Worm (Caenorhabditis elegans): ENCODE measurements around the gene F46G11.6.

Gene F46G11.6

ce11 chrX:5801156-5801592 is 14.9 kb downstream of the F46G11.6 start (continued):
- TF ChIP-seq nhr-25 (tag; optimal IDR thresholded peaks at IDR 0.05): peak; percentile 85
- TF ChIP-seq zag-1 (tag; optimal IDR thresholded peaks at IDR 0.05): peak; percentile 72
- peak in 1 of 3 experiments; percentile 76 for TF ChIP-seq elt-3 (tag; optimal IDR thresholded peaks at IDR 0.05)
- TF ChIP-seq fkh-2 (tag; optimal IDR thresholded peaks at IDR 0.05): peak; percentile 27
- no peak for TF ChIP-seq nhr-76 (tag; optimal IDR thresholded peaks at IDR 0.05)

ce11 chrX:5802582-5802981 is 16.3 kb downstream of the F46G11.6 start:
- TF ChIP-seq nhr-43 (tag; optimal IDR thresholded peaks at IDR 0.05; ENCODE audit: poor library complexity, severe bottlenecking): no peak
- TF ChIP-seq pqm-1 (tag; optimal IDR thresholded peaks at IDR 0.05): no peak
- TF ChIP-seq jun-1 (tag; optimal IDR thresholded peaks at IDR 0.05): no peak
- TF ChIP-seq ZK546.5 (tag; optimal IDR thresholded peaks at IDR 0.05): no peak
- no peak for TF ChIP-seq ceh-82 (tag; optimal IDR thresholded peaks at IDR 0.05)
- no peak for TF ChIP-seq pha-4 (tag; optimal IDR thresholded peaks at IDR 0.05)
- TF ChIP-seq R02D3.7 (tag; optimal IDR thresholded peaks at IDR 0.05): no peak
- TF ChIP-seq fkh-2 (tag; optimal IDR thresholded peaks at IDR 0.05): no peak
- TF ChIP-seq nhr-23 (tag; optimal IDR thresholded peaks at IDR 0.05): no peak
- TF ChIP-seq tbx-2 (tag; optimal IDR thresholded peaks at IDR 0.05): no peak
- TF ChIP-seq nfya-1 (tag; optimal IDR thresholded peaks at IDR 0.05; ENCODE audit: insufficient read depth): no peak
- TF ChIP-seq nhr-25 (tag; optimal IDR thresholded peaks at IDR 0.05): no peak
- TF ChIP-seq ztf-11 (tag; optimal IDR thresholded peaks at IDR 0.05): no peak
- no peak for TF ChIP-seq nhr-77 (tag; optimal IDR thresholded peaks at IDR 0.05)
- TF ChIP-seq nhr-28 (tag; optimal IDR thresholded peaks at IDR 0.05): no peak

- no peak for TF ChIP-seq nhr-12 (tag; optimal IDR thresholded peaks at IDR 0.05)
- peak; percentile 91 for TF ChIP-seq nhr-25 (tag; optimal IDR thresholded peaks at IDR 0.05)
- TF ChIP-seq unc-62 (GFP tag; optimal IDR thresholded peaks at IDR 0.05): peak; percentile 46
- TF ChIP-seq nhr-23 (tag; optimal IDR thresholded peaks at IDR 0.05): peak; percentile 24
Observed at ce11 chrX:5803492-5803891, 17.2 kb downstream of the F46G11.6 start.

- TF ChIP-seq hmg-11 (tag; optimal IDR thresholded peaks at IDR 0.05) (no peak), fos-1 (tag; optimal IDR thresholded peaks at IDR 0.05) (no peak), ceh-9 (tag; optimal IDR thresholded peaks at IDR 0.05) (no peak), ceh-28 (tag; optimal IDR thresholded peaks at IDR 0.05) (no peak), pqm-1 (tag; optimal IDR thresholded peaks at IDR 0.05) (no peak), unc-39 (tag; optimal IDR thresholded peaks at IDR 0.05) (no peak), nhr-12 (tag; optimal IDR thresholded peaks at IDR 0.05) (no peak), ZK546.5 (tag; optimal IDR thresholded peaks at IDR 0.05) (no peak), nhr-28 (tag; optimal IDR thresholded peaks at IDR 0.05) (no peak), ztf-11 (tag; optimal IDR thresholded peaks at IDR 0.05) (no peak), egl-27 (tag; optimal IDR thresholded peaks at IDR 0.05) (no peak), nfya-1 (tag; optimal IDR thresholded peaks at IDR 0.05; ENCODE audit: insufficient read depth) (peak; percentile 2), ama-1 (optimal IDR thresholded peaks at IDR 0.05) (no peak), pha-4 (tag; optimal IDR thresholded peaks at IDR 0.05) (peak; percentile 40)
Observed at ce11 chrX:5805872-5806472, 19.7 kb downstream of the F46G11.6 start, which contains the start of gene F13D11.3. F13D11.3 (minus strand) TSS chrX:5805922.

- no peak for TF ChIP-seq nhr-77 (tag; optimal IDR thresholded peaks at IDR 0.05)
- no peak for TF ChIP-seq hmg-11 (tag; optimal IDR thresholded peaks at IDR 0.05)
- no peak for TF ChIP-seq ceh-9 (tag; optimal IDR thresholded peaks at IDR 0.05)
- peak; percentile 85 for TF ChIP-seq nhr-25 (tag; optimal IDR thresholded peaks at IDR 0.05)
- TF ChIP-seq nhr-237 (tag; optimal IDR thresholded peaks at IDR 0.05): no peak
- TF ChIP-seq elt-1 (tag; optimal IDR thresholded peaks at IDR 0.05): peak; percentile 9
- no peak for TF ChIP-seq ceh-28 (tag; optimal IDR thresholded peaks at IDR 0.05)
- no peak for TF ChIP-seq pha-4 (tag; optimal IDR thresholded peaks at IDR 0.05)
- TF ChIP-seq mdl-1 (tag; optimal IDR thresholded peaks at IDR 0.05): peak; percentile 17
Observed at ce11 chrX:5810677-5811076, 24.4 kb downstream of the F46G11.6 start.

- TF ChIP-seq nhr-25 (tag; optimal IDR thresholded peaks at IDR 0.05) (no peak), lin-39 (tag; optimal IDR thresholded peaks at IDR 0.05) (peak; percentile 80), nhr-28 (tag; optimal IDR thresholded peaks at IDR 0.05) (no peak), elt-3 (tag; optimal IDR thresholded peaks at IDR 0.05) (no peak), nhr-12 (tag; optimal IDR thresholded peaks at IDR 0.05) (no peak), hmg-11 (tag; optimal IDR thresholded peaks at IDR 0.05) (peak; percentile 83), skn-1 (tag; optimal IDR thresholded peaks at IDR 0.05) (no peak), sea-2 (GFP tag; optimal IDR thresholded peaks at IDR 0.05) (peak; percentile 99), nhr-77 (tag; optimal IDR thresholded peaks at IDR 0.05) (no peak), nhr-23 (tag; optimal IDR thresholded peaks at IDR 0.05) (peak; percentile 48), nfya-1 (tag; optimal IDR thresholded peaks at IDR 0.05; ENCODE audit: insufficient read depth) (peak; percentile 87), zag-1 (tag; optimal IDR thresholded peaks at IDR 0.05) (no peak), nhr-67 (tag; optimal IDR thresholded peaks at IDR 0.05) (no peak), pqm-1 (tag; optimal IDR thresholded peaks at IDR 0.05) (peak; percentile 24), nhr-237 (tag; optimal IDR thresholded peaks at IDR 0.05) (no peak), tbx-2 (tag; optimal IDR thresholded peaks at IDR 0.05) (peak; percentile 79), nhr-43 (tag; optimal IDR thresholded peaks at IDR 0.05; ENCODE audit: poor library complexity, severe bottlenecking) (peak; percentile 89), fkh-2 (tag; optimal IDR thresholded peaks at IDR 0.05) (peak; percentile 72), nhr-11 (tag; optimal IDR thresholded peaks at IDR 0.05) (peak; percentile 54), eor-1 (tag; optimal IDR thresholded peaks at IDR 0.05) (no peak), pha-4 (tag; optimal IDR thresholded peaks at IDR 0.05) (peak; percentile 75), unc-62 (GFP tag; optimal IDR thresholded peaks at IDR 0.05) (peak; percentile 69), fos-1 (tag; optimal IDR thresholded peaks at IDR 0.05) (peak; percentile 70), elt-1 (tag; optimal IDR thresholded peaks at IDR 0.05) (no peak), elt-2 (tag; optimal IDR thresholded peaks at IDR 0.05) (peak; percentile 19)
Observed at ce11 chrX:5811997-5812562, 25.8 kb downstream of the F46G11.6 start.
